Worm (Caenorhabditis elegans) whole organism, midembryonic: Measurements from ENCODE around the gene nsy-1.

ENCODE experiments used
- T22C8.4 ChIP-seq: fragments of 200-800 bp; sonication (Bioruptor generic); IDR thresholded peaks from 2 replicates; pipeline ENCODE4 v1.3.6; 2022; ENCODE audit warnings: missing genetic modification characterization, missing compliant biosample characterization
- cog-1 ChIP-seq: sonication (generic microtip); optimal IDR thresholded peaks from 2 replicates; lab custom pipeline; 2016; ENCODE audit warnings: missing genetic modification characterization, missing compliant biosample characterization
- flt-1 ChIP-seq: fragments of 200-800 bp; sonication (Bioruptor generic); IDR thresholded peaks from 2 replicates; pipeline ENCODE4 v1.3.6; 2022; ENCODE audit warnings: missing genetic modification characterization, missing compliant biosample characterization
- klf-2 ChIP-seq: fragments of 200-800 bp; sonication (Bioruptor generic); conservative IDR thresholded peaks from 2 replicates; pipeline ENCODE4 v1.3.6; 2022; ENCODE audit warnings: missing genetic modification reagents, missing genetic modification characterization, missing compliant biosample characterization
- med-1 ChIP-seq: sonication (generic microtip); optimal IDR thresholded peaks from 2 replicates; lab custom pipeline; 2017; ENCODE audit warnings: missing genetic modification characterization, mild to moderate bottlenecking, missing compliant biosample characterization, antibody characterized with exemption, missing genetic modification reagents; ENCODE audit not compliant: insufficient read depth
- ref-1 ChIP-seq: fragments of 200-800 bp; sonication (Bioruptor generic); conservative IDR thresholded peaks from 2 replicates; pipeline ENCODE4 v1.3.6; 2022; ENCODE audit warnings: missing genetic modification reagents, missing genetic modification characterization, missing compliant biosample characterization
- tab-1 ChIP-seq: fragments of 200-800 bp; sonication (Bioruptor generic); IDR thresholded peaks from 2 replicates; pipeline ENCODE4 v1.3.6; 2022; ENCODE audit warnings: missing genetic modification characterization, missing compliant biosample characterization
- ztf-23 ChIP-seq: fragments of 200-800 bp; sonication (Bioruptor generic); IDR thresholded peaks from 2 replicates; pipeline ENCODE4 v1.3.6; 2022; ENCODE audit warnings: missing genetic modification reagents, missing genetic modification characterization, missing compliant biosample characterization
- ztf-29 ChIP-seq: fragments of 200-800 bp; sonication (Bioruptor generic); IDR thresholded peaks from 2 replicates; pipeline ENCODE4 v1.3.6; 2022; ENCODE audit warnings: missing genetic modification reagents, missing genetic modification characterization, missing compliant biosample characterization

The nsy-1 gene

ce11 chrII:5055129-5055666, 32.6 kb downstream of the nsy-1 start, which contains the start of the genes ify-1 and rpl-22:
TSS of gene ify-1 (minus strand) at chrII:5055179.
TSS of gene rpl-22 (plus strand) at chrII:5055616.
- no peak for TF ChIP-seq klf-2
- TF ChIP-seq ztf-29 (GFP tag; lab: Robert Waterston, UW): no peak; the same call in 1 of the 2 replicates
- TF ChIP-seq med-1 (GFP tag; lab: Kevin White, UChicago): no peak
- TF ChIP-seq ref-1 (GFP tag; lab: Robert Waterston, UW): no peak
- peak; percentile 72; the same call in 1 of the 2 replicates for TF ChIP-seq T22C8.4 (GFP tag; lab: Robert Waterston, UW)
- peak; percentile 77 for TF ChIP-seq flt-1
- no peak for TF ChIP-seq tab-1 (GFP tag; lab: Robert Waterston, UW)
- TF ChIP-seq ztf-23 (GFP tag; lab: Robert Waterston, UW): peak; percentile 83
- peak; percentile 65 for TF ChIP-seq cog-1 (tag; lab: Kevin White, UChicago)

ce11 chrII:5056254-5056653, 33.7 kb downstream of the nsy-1 start:
- TF ChIP-seq tab-1 (GFP tag; lab: Robert Waterston, UW) (no peak), T22C8.4 (GFP tag; lab: Robert Waterston, UW) (no peak), ztf-23 (GFP tag; lab: Robert Waterston, UW) (no peak), ref-1 (GFP tag; lab: Robert Waterston, UW) (no peak), flt-1 (no peak), cog-1 (tag; lab: Kevin White, UChicago) (no peak)

- peak; percentile 74 for TF ChIP-seq tab-1 (GFP tag; lab: Robert Waterston, UW)
- peak; percentile 43; the same call in 1 of the 2 replicates for TF ChIP-seq T22C8.4 (GFP tag; lab: Robert Waterston, UW)
- peak; percentile 78; the same call in 1 of the 2 replicates for TF ChIP-seq ztf-29 (GFP tag; lab: Robert Waterston, UW)
- TF ChIP-seq ztf-23 (GFP tag; lab: Robert Waterston, UW): no peak
- no peak for TF ChIP-seq med-1 (GFP tag; lab: Kevin White, UChicago)
- peak; percentile 68; the same call in 1 of the 2 replicates for TF ChIP-seq ref-1 (GFP tag; lab: Robert Waterston, UW)
- TF ChIP-seq flt-1: peak; percentile 81
- TF ChIP-seq cog-1 (tag; lab: Kevin White, UChicago): no peak
- TF ChIP-seq klf-2: no peak
Measured at ce11 chrII:5057315-5057714, 34.8 kb downstream of the nsy-1 start.

ce11 chrII:5058036-5058435, 35.5 kb downstream of the nsy-1 start, which contains the start of gene C27A2.12:
TSS of gene C27A2.12 (minus strand) at chrII:5058136.
- TF ChIP-seq ztf-23 (GFP tag; lab: Robert Waterston, UW) (no peak), cog-1 (tag; lab: Kevin White, UChicago) (no peak), med-1 (GFP tag; lab: Kevin White, UChicago) (no peak), ztf-29 (GFP tag; lab: Robert Waterston, UW) (no peak), tab-1 (GFP tag; lab: Robert Waterston, UW) (no peak), klf-2 (no peak), T22C8.4 (GFP tag; lab: Robert Waterston, UW) (no peak), ref-1 (GFP tag; lab: Robert Waterston, UW) (no peak)

- TF ChIP-seq tab-1 (GFP tag; lab: Robert Waterston, UW) (no peak), ztf-23 (GFP tag; lab: Robert Waterston, UW) (no peak), T22C8.4 (GFP tag; lab: Robert Waterston, UW) (no peak), flt-1 (no peak), med-1 (GFP tag; lab: Kevin White, UChicago) (no peak), ztf-29 (GFP tag; lab: Robert Waterston, UW) (no peak), cog-1 (tag; lab: Kevin White, UChicago) (no peak)
Measured at ce11 chrII:5060719-5061118, 38.2 kb downstream of the nsy-1 start, which contains the start of gene pho-12. TSS of gene pho-12 (minus strand) at chrII:5060819.

ce11 chrII:5061794-5062368, 39.3 kb downstream of the nsy-1 start, which contains the start of gene smc-5:
TSS of gene smc-5 (plus strand) at chrII:5062125.
- TF ChIP-seq T22C8.4 (GFP tag; lab: Robert Waterston, UW) (0 out of 2 replicates have a peak, but pooled peaks have one; percentile 9), ztf-29 (GFP tag; lab: Robert Waterston, UW) (no peak), ztf-23 (GFP tag; lab: Robert Waterston, UW) (0 out of 2 replicates have a peak, but pooled peaks have one; percentile 38), cog-1 (tag; lab: Kevin White, UChicago) (peak; percentile 4), tab-1 (GFP tag; lab: Robert Waterston, UW) (no peak), flt-1 (peak; percentile 56; the same call in 1 of the 2 replicates), klf-2 (0 out of 2 replicates have a peak, but pooled peaks have one; percentile 55), ref-1 (GFP tag; lab: Robert Waterston, UW) (no peak), med-1 (GFP tag; lab: Kevin White, UChicago) (no peak)

ce11 chrII:5066967-5067366, 44.4 kb downstream of the nsy-1 start:
- TF ChIP-seq ztf-29 (GFP tag; lab: Robert Waterston, UW): no peak
- TF ChIP-seq T22C8.4 (GFP tag; lab: Robert Waterston, UW): no peak
- no peak for TF ChIP-seq tab-1 (GFP tag; lab: Robert Waterston, UW)
- TF ChIP-seq ztf-23 (GFP tag; lab: Robert Waterston, UW): no peak
- no peak for TF ChIP-seq flt-1
- TF ChIP-seq klf-2: no peak
- TF ChIP-seq med-1 (GFP tag; lab: Kevin White, UChicago): no peak
- no peak for TF ChIP-seq cog-1 (tag; lab: Kevin White, UChicago)
- TF ChIP-seq ref-1 (GFP tag; lab: Robert Waterston, UW): no peak

- TF ChIP-seq cog-1 (tag; lab: Kevin White, UChicago) (no peak), ref-1 (GFP tag; lab: Robert Waterston, UW) (no peak), ztf-29 (GFP tag; lab: Robert Waterston, UW) (no peak), T22C8.4 (GFP tag; lab: Robert Waterston, UW) (no peak), ztf-23 (GFP tag; lab: Robert Waterston, UW) (no peak), klf-2 (no peak), tab-1 (GFP tag; lab: Robert Waterston, UW) (no peak), flt-1 (no peak), med-1 (GFP tag; lab: Kevin White, UChicago) (no peak)
Measured at ce11 chrII:5067927-5068326, 45.4 kb downstream of the nsy-1 start, which contains the start of gene C27A2.8. TSS of gene C27A2.8 (minus strand) at chrII:5068043.
